Fruit fly (Drosophila melanogaster) whole organism, embryonic: ENCODE data around the gene Rad17.
A peak's percentile ranks its signal among the peaks of the same experiment; 100 is the strongest.

Experiments used
- Adf1 ChIP-seq: fragments of 200-800 bp; sonication (Bioruptor generic); IDR thresholded peaks from 2 replicates; pipeline ENCODE4 v1.3.6; 2022; ENCODE audit warnings: missing biosample characterization, missing genetic modification characterization
- Atf6 ChIP-seq: fragments of 200-800 bp; sonication (Bioruptor generic); IDR thresholded peaks from 2 replicates; pipeline ENCODE4 v1.3.6; 2022; ENCODE audit warnings: missing biosample characterization, missing genetic modification characterization
- CG10147 ChIP-seq: fragments of 200-800 bp; sonication (Bioruptor generic); optimal IDR thresholded peaks from 2 replicates; lab custom pipeline; 2019; ENCODE audit warnings: missing biosample characterization, mild to moderate bottlenecking, missing genetic modification characterization, moderate library complexity
- CG11504 ChIP-seq: fragments of 200-800 bp; sonication (Bioruptor generic); optimal IDR thresholded peaks from 3 replicates; lab custom pipeline; 2019; ENCODE audit warnings: missing biosample characterization, mild to moderate bottlenecking, missing genetic modification characterization, moderate library complexity
- CG11695 ChIP-seq: fragments of 200-800 bp; sonication (Bioruptor generic); IDR thresholded peaks from 3 replicates; pipeline ENCODE4 v1.3.6; 2022; ENCODE audit warnings: missing biosample characterization, missing genetic modification characterization
- CG14441 ChIP-seq: fragments of 200-800 bp; sonication (Bioruptor generic); IDR thresholded peaks from 2 replicates; pipeline ENCODE4 v1.3.6; 2022; ENCODE audit warnings: missing biosample characterization, missing genetic modification characterization
- CG14710 ChIP-seq: fragments of 200-800 bp; sonication (Bioruptor generic); optimal IDR thresholded peaks from 3 replicates; lab custom pipeline; 2019; ENCODE audit warnings: missing biosample characterization, mild to moderate bottlenecking, missing genetic modification characterization, moderate library complexity
- CG15011 ChIP-seq: fragments of 200-800 bp; sonication (Bioruptor generic); optimal IDR thresholded peaks from 3 replicates; lab custom pipeline; 2018; ENCODE audit warnings: missing biosample characterization, mild to moderate bottlenecking, missing genetic modification characterization
- CG16779 ChIP-seq: fragments of 200-800 bp; sonication (Bioruptor generic); IDR thresholded peaks from 2 replicates; pipeline ENCODE4 v1.3.6; 2022; ENCODE audit warnings: missing biosample characterization, missing genetic modification characterization
- CG16863 ChIP-seq: fragments of 200-800 bp; sonication (Bioruptor generic); optimal IDR thresholded peaks from 3 replicates; lab custom pipeline; 2016; ENCODE audit warnings: missing biosample characterization, missing genetic modification characterization
- CG17612 ChIP-seq: fragments of 200-800 bp; sonication (Bioruptor generic); IDR thresholded peaks from 2 replicates; pipeline ENCODE4 v1.3.6; 2022; ENCODE audit warnings: missing biosample characterization, missing genetic modification characterization
- CG2678 ChIP-seq: fragments of 200-800 bp; sonication (Bioruptor generic); optimal IDR thresholded peaks from 3 replicates; lab custom pipeline; 2019; ENCODE audit warnings: missing biosample characterization, mild to moderate bottlenecking, missing genetic modification characterization, moderate library complexity
- CG31441 ChIP-seq: fragments of 200-800 bp; sonication (Bioruptor generic); IDR thresholded peaks from 2 replicates; pipeline ENCODE4 v1.3.6; 2022; ENCODE audit warnings: missing biosample characterization, missing genetic modification characterization
- CG6765 ChIP-seq: fragments of 200-800 bp; sonication (Bioruptor generic); optimal IDR thresholded peaks from 3 replicates; lab custom pipeline; 2017; ENCODE audit warnings: missing biosample characterization, mild to moderate bottlenecking, missing genetic modification characterization
- CG6854 ChIP-seq: fragments of 200-800 bp; sonication (Bioruptor generic); optimal IDR thresholded peaks from 3 replicates; lab custom pipeline; 2017; ENCODE audit warnings: missing biosample characterization, mild to moderate bottlenecking, missing genetic modification characterization
- CG7271 ChIP-seq: fragments of 200-800 bp; sonication (Bioruptor generic); optimal IDR thresholded peaks from 2 replicates; lab custom pipeline; 2018; ENCODE audit warnings: missing biosample characterization, mild to moderate bottlenecking, missing genetic modification characterization, moderate library complexity
- CG7839 ChIP-seq: fragments of 200-800 bp; sonication (Bioruptor generic); optimal IDR thresholded peaks from 3 replicates; lab custom pipeline; 2018; ENCODE audit warnings: missing biosample characterization, mild to moderate bottlenecking, missing genetic modification characterization, moderate library complexity
- CG9932 ChIP-seq: fragments of 200-800 bp; sonication (Bioruptor generic); IDR thresholded peaks from 2 replicates; pipeline ENCODE4 v1.3.6; 2022; ENCODE audit warnings: missing biosample characterization, missing genetic modification characterization
- CoRest ChIP-seq: fragments of 200-800 bp; sonication (Bioruptor generic); optimal IDR thresholded peaks from 3 replicates; lab custom pipeline; 2018; ENCODE audit warnings: missing biosample characterization, mild to moderate bottlenecking, missing genetic modification characterization, moderate library complexity
- Dref ChIP-seq: fragments of 200-800 bp; sonication (Bioruptor generic); IDR thresholded peaks from 2 replicates; pipeline ENCODE4 v1.3.6; 2022; ENCODE audit warnings: missing biosample characterization, missing genetic modification characterization
- Elba2 ChIP-seq: fragments of 200-800 bp; sonication (Bioruptor generic); optimal IDR thresholded peaks from 3 replicates; lab custom pipeline; 2016; ENCODE audit warnings: missing biosample characterization, missing genetic modification characterization
- Meics ChIP-seq: fragments of 200-800 bp; sonication (Bioruptor generic); optimal IDR thresholded peaks from 2 replicates; lab custom pipeline; 2017; ENCODE audit warnings: missing biosample characterization, mild to moderate bottlenecking, missing genetic modification characterization
- Myb ChIP-seq: fragments of 200-800 bp; sonication (Bioruptor generic); optimal IDR thresholded peaks from 2 replicates; lab custom pipeline; 2016; ENCODE audit warnings: missing biosample characterization, missing genetic modification characterization
- NC2α ChIP-seq: fragments of 200-800 bp; sonication (Bioruptor generic); optimal IDR thresholded peaks from 2 replicates; lab custom pipeline; 2016; ENCODE audit warnings: missing biosample characterization, missing genetic modification characterization
- PHDP ChIP-seq: fragments of 200-800 bp; sonication (Bioruptor generic); optimal IDR thresholded peaks from 3 replicates; lab custom pipeline; 2018; ENCODE audit warnings: missing biosample characterization, mild to moderate bottlenecking, missing genetic modification characterization, moderate library complexity
- Rfx ChIP-seq: fragments of 200-800 bp; sonication (Bioruptor generic); IDR thresholded peaks from 2 replicates; pipeline ENCODE4 v1.3.6; 2022; ENCODE audit warnings: missing biosample characterization, missing genetic modification characterization
- Sox102F ChIP-seq: fragments of 200-800 bp; sonication (Bioruptor generic); optimal IDR thresholded peaks from 2 replicates; lab custom pipeline; 2018; ENCODE audit warnings: missing biosample characterization, mild to moderate bottlenecking, missing genetic modification characterization, moderate library complexity
- Vsx1 ChIP-seq: fragments of 200-800 bp; sonication (Bioruptor generic); optimal IDR thresholded peaks from 2 replicates; lab custom pipeline; 2017; ENCODE audit warnings: missing biosample characterization, mild to moderate bottlenecking, missing genetic modification characterization, missing genetic modification reagents
- az2 ChIP-seq: fragments of 200-800 bp; sonication (Bioruptor generic); optimal IDR thresholded peaks from 3 replicates; lab custom pipeline; 2016; ENCODE audit warnings: missing biosample characterization, missing genetic modification characterization
- btn ChIP-seq: fragments of 200-800 bp; sonication (Bioruptor generic); optimal IDR thresholded peaks from 2 replicates; lab custom pipeline; 2016; ENCODE audit warnings: missing biosample characterization, missing genetic modification characterization
- dpn ChIP-seq, 2 experiments: fragments of 200-800 bp; sonication (Bioruptor generic); optimal IDR thresholded peaks; 3 replicates each; lab custom pipeline; 2016; ENCODE audit warnings: missing biosample characterization in 2 of 2, missing genetic modification characterization in 2 of 2
- gem ChIP-seq: fragments of 200-800 bp; sonication (Bioruptor generic); optimal IDR thresholded peaks from 2 replicates; lab custom pipeline; 2019; ENCODE audit warnings: missing biosample characterization, mild to moderate bottlenecking, missing genetic modification characterization, moderate library complexity
- grau ChIP-seq: fragments of 200-800 bp; optimal IDR thresholded peaks from 3 replicates; lab custom pipeline; 2019; ENCODE audit warnings: missing biosample characterization, mild to moderate bottlenecking, missing genetic modification characterization, moderate library complexity
- gsb-n ChIP-seq: fragments of 200-800 bp; sonication (Bioruptor generic); optimal IDR thresholded peaks from 3 replicates; lab custom pipeline; 2018; ENCODE audit warnings: missing biosample characterization, mild to moderate bottlenecking, missing genetic modification characterization
- hbn ChIP-seq: fragments of 200-800 bp; sonication (Bioruptor generic); IDR thresholded peaks from 2 replicates; pipeline ENCODE4 v1.3.6; 2022; ENCODE audit warnings: missing biosample characterization, missing genetic modification characterization; ENCODE audit not compliant: partially characterized antibody
- knrl ChIP-seq: fragments of 200-800 bp; sonication (Bioruptor generic); IDR thresholded peaks from 3 replicates; pipeline ENCODE4 v1.3.6; 2022; ENCODE audit warnings: missing biosample characterization, missing genetic modification characterization; ENCODE audit not compliant: partially characterized antibody
- lab ChIP-seq: fragments of 200-800 bp; sonication (Bioruptor generic); optimal IDR thresholded peaks from 3 replicates; lab custom pipeline; 2017; ENCODE audit warnings: missing biosample characterization, missing genetic modification characterization, mild to moderate bottlenecking, moderate library complexity, missing genetic modification reagents
- lilli ChIP-seq: fragments of 200-800 bp; sonication (Bioruptor generic); optimal IDR thresholded peaks from 3 replicates; lab custom pipeline; 2016; ENCODE audit warnings: missing biosample characterization, missing genetic modification characterization
- nom ChIP-seq: fragments of 200-800 bp; sonication (Bioruptor generic); optimal IDR thresholded peaks from 2 replicates; lab custom pipeline; 2017; ENCODE audit warnings: missing biosample characterization, missing genetic modification characterization, mild to moderate bottlenecking, moderate library complexity, missing genetic modification reagents
- org-1 ChIP-seq: fragments of 200-800 bp; sonication (Bioruptor generic); optimal IDR thresholded peaks from 2 replicates; lab custom pipeline; 2017; ENCODE audit warnings: missing biosample characterization, missing genetic modification characterization
- pfk ChIP-seq: fragments of 200-800 bp; sonication (Bioruptor generic); optimal IDR thresholded peaks from 2 replicates; lab custom pipeline; 2018; ENCODE audit warnings: missing biosample characterization, mild to moderate bottlenecking, missing genetic modification characterization, moderate library complexity
- pho ChIP-seq: fragments of 200-800 bp; sonication (Bioruptor generic); optimal IDR thresholded peaks from 2 replicates; lab custom pipeline; 2016; ENCODE audit warnings: missing biosample characterization, missing genetic modification characterization
- pum ChIP-seq: fragments of 200-800 bp; sonication (Bioruptor generic); optimal IDR thresholded peaks from 2 replicates; lab custom pipeline; 2016; ENCODE audit warnings: missing biosample characterization, missing genetic modification characterization
- sens ChIP-seq: fragments of 200-800 bp; sonication (Bioruptor generic); peaks from one replicate; lab custom pipeline; 2016; ENCODE audit warnings: missing biosample characterization, missing genetic modification characterization
- so ChIP-seq: fragments of 200-800 bp; sonication (Bioruptor generic); IDR thresholded peaks from 3 replicates; pipeline ENCODE4 v1.3.6; 2022; ENCODE audit warnings: missing biosample characterization, missing genetic modification characterization
- trem ChIP-seq: fragments of 200-800 bp; optimal IDR thresholded peaks from 3 replicates; lab custom pipeline; 2019; ENCODE audit warnings: missing biosample characterization, mild to moderate bottlenecking, missing genetic modification characterization, moderate library complexity
- unpg ChIP-seq: fragments of 200-800 bp; sonication (Bioruptor generic); optimal IDR thresholded peaks from 3 replicates; lab custom pipeline; 2018; ENCODE audit warnings: missing biosample characterization, mild to moderate bottlenecking, missing genetic modification characterization, moderate library complexity
- vnd ChIP-seq: fragments of 200-800 bp; sonication (Bioruptor generic); IDR thresholded peaks from 3 replicates; pipeline ENCODE4 v1.3.6; 2022; ENCODE audit warnings: missing biosample characterization, missing genetic modification characterization; ENCODE audit not compliant: partially characterized antibody
- vvl ChIP-seq: fragments of 200-800 bp; sonication (Bioruptor generic); IDR thresholded peaks from 2 replicates; pipeline ENCODE4 v1.3.6; 2022; ENCODE audit warnings: missing biosample characterization, missing genetic modification characterization

Gene Rad17

DNA sequence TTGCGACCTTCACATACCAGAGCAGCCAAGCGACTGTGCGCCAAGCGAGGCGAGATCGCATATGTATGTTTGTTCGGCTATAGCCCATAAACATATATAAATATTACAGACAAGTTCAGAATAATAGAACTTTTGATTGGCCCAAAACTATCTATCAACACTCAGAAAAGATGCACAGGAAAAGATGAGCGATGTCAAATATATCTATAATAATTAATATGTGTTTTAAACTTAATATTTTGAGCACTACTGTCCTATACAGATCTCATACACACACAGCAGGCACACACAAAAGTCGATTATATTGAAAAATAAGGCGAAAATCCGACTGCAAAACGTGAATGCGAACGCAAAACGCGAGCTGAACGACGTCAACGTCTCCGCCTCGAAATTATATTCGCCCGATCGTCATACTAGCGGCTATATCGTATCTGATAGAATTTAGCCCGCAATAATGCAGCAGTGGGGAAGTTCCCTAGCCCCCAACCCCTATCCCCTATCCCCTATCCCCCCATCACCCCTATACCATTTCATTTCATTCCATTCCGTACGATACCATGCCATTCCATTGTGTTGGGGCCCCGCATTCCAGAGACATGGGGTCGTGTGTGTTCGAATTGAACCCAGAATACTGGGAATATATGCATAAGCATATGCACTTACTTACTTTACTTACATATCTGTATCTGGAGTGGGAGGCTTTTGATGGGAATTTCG lies 48.6 kb upstream of the Rad17 start (continued):
- peak; percentile 44 for TF ChIP-seq Meics (GFP tag; lab: Kevin White, UChicago)
- peak; percentile 0 for TF ChIP-seq CG6765 (GFP tag; lab: Kevin White, UChicago)
- TF ChIP-seq trem (tag; lab: Kevin White, UChicago) = no peak
- TF ChIP-seq CG16863 = no peak
- TF ChIP-seq Atf6 (GFP tag; lab: Robert Waterston, UW) = peak; percentile 52; the same call in 1 of the 2 replicates
- TF ChIP-seq CG15011 (GFP tag; lab: Kevin White, UChicago) = peak; percentile 28
- TF ChIP-seq Adf1 = peak; percentile 17; the same call in 1 of the 2 replicates
- no peak for TF ChIP-seq CG14710 (tag; lab: Kevin White, UChicago)
- peak; percentile 27 for TF ChIP-seq CG10147 (GFP tag; lab: Kevin White, UChicago)
- peak; percentile 7 for TF ChIP-seq unpg (GFP tag; lab: Kevin White, UChicago)
- TF ChIP-seq NC2α (GFP tag; lab: Kevin White, UChicago) = no peak
- TF ChIP-seq CG7839 (tag; lab: Kevin White, UChicago) = peak; percentile 31
- peak; percentile 25 for TF ChIP-seq PHDP
- peak; percentile 46 for TF ChIP-seq lab (GFP tag; lab: Kevin White, UChicago)
- peak; percentile 42 for TF ChIP-seq grau (tag; lab: Kevin White, UChicago)
- TF ChIP-seq CG16779 = no peak
- TF ChIP-seq dpn (GFP tag; optimal IDR thresholded peaks at IDR 0.05; lab: Kevin White, UChicago) = no peak
- 0 out of 2 replicates have a peak, but pooled peaks have one; percentile 13 for TF ChIP-seq CG31441 (GFP tag; lab: Robert Waterston, UW)
- TF ChIP-seq nom (GFP tag; lab: Kevin White, UChicago) = peak; percentile 20
- no peak for TF ChIP-seq CG7271
- TF ChIP-seq CG11504 (tag; lab: Kevin White, UChicago) = peak; percentile 27
- TF ChIP-seq Sox102F (GFP tag; lab: Kevin White, UChicago) = no peak
- peak; percentile 56 for TF ChIP-seq pfk
- no peak for TF ChIP-seq gsb-n (tag; lab: Kevin White, UChicago)
- no peak for TF ChIP-seq knrl
- peak; percentile 44 for TF ChIP-seq gem (tag; lab: Kevin White, UChicago)
- peak; percentile 47 for TF ChIP-seq CG2678 (tag; lab: Kevin White, UChicago)
- no peak for TF ChIP-seq Vsx1
- TF ChIP-seq Elba2 (GFP tag; lab: Kevin White, UChicago) = no peak
- peak; percentile 8 for TF ChIP-seq org-1 (GFP tag; lab: Kevin White, UChicago)
- TF ChIP-seq so (GFP tag; lab: Robert Waterston, UW) = 0 out of 3 replicates have a peak, but pooled peaks have one; percentile 15
- TF ChIP-seq btn = no peak
- peak; percentile 72 for TF ChIP-seq Rfx (GFP tag; lab: Robert Waterston, UW)
- TF ChIP-seq Dref (GFP tag; lab: Robert Waterston, UW) = no peak
- TF ChIP-seq CG14441 = 0 out of 2 replicates have a peak, but pooled peaks have one; percentile 9
- no peak for TF ChIP-seq CG17612 (GFP tag; lab: Robert Waterston, UW)
- no peak for TF ChIP-seq Myb
- TF ChIP-seq az2 (GFP tag; lab: Kevin White, UChicago) = no peak
- no peak for TF ChIP-seq hbn (GFP tag; lab: Robert Waterston, UW)
- peak; percentile 19 for TF ChIP-seq sens
- no peak; the same call in 1 of the 2 replicates for TF ChIP-seq vvl (GFP tag; lab: Robert Waterston, UW)
- peak; percentile 19 for TF ChIP-seq lilli
- no peak for TF ChIP-seq CG6854 (GFP tag; lab: Kevin White, UChicago)
- peak; percentile 61; the same call in 2 of the 3 replicates for TF ChIP-seq CG11695 (GFP tag; lab: Robert Waterston, UW)
- no peak for TF ChIP-seq vnd (GFP tag; lab: Robert Waterston, UW)
- TF ChIP-seq CoRest = peak; percentile 1
- TF ChIP-seq pum (GFP tag; lab: Kevin White, UChicago) = no peak
- TF ChIP-seq pho (GFP tag; lab: Kevin White, UChicago) = no peak
- TF ChIP-seq CG9932 (GFP tag; lab: Robert Waterston, UW) = peak; percentile 39; the same call in 1 of the 2 replicates
